Worm (Caenorhabditis elegans): ENCODE data around the gene hot-9.

- TF ChIP-seq hnd-1 (tag; optimal IDR thresholded peaks at IDR 0.05) (no peak), ets-7 (tag; optimal IDR thresholded peaks at IDR 0.05) (no peak), ama-1 (optimal IDR thresholded peaks at IDR 0.05) (no peak), hmg-4 (GFP tag; optimal IDR thresholded peaks at IDR 0.05) (no peak), hmbx-1 (tag; optimal IDR thresholded peaks at IDR 0.05) (no peak), ceh-13 (GFP tag; optimal IDR thresholded peaks at IDR 0.05) (no peak), tbx-37 (GFP tag; conservative IDR thresholded peaks at IDR 0.05) (no peak), ceh-36 (tag; optimal IDR thresholded peaks at IDR 0.05) (no peak), tbx-11 (GFP tag; IDR thresholded peaks at IDR 0.05) (no peak), pes-1 (GFP tag; IDR thresholded peaks at IDR 0.05) (no peak), aly-1 (tag; optimal IDR thresholded peaks at IDR 0.05) (no peak), flt-1 (GFP tag; IDR thresholded peaks at IDR 0.05) (no peak), scrt-1 (GFP tag; IDR thresholded peaks at IDR 0.05) (no peak)
These were observed 16.3 kb downstream of the hot-9 start, which contains the start of the genes best-6 and C09B9.2 for ce11 chrIV:5028978-5029377.

All from whole organism, early embryonic.